Fruit fly (Drosophila melanogaster) whole organism, embryonic: ENCODE measurements around the gene CG7275.

Experiments
- Atf6 ChIP-seq: fragments of 200-800 bp; sonication (Bioruptor generic); IDR thresholded peaks from 2 replicates; pipeline ENCODE4 v1.3.6; 2022; ENCODE audit warnings: missing biosample characterization, missing genetic modification characterization
- B-H2 ChIP-seq: fragments of 200-800 bp; sonication (Bioruptor generic); optimal IDR thresholded peaks from 2 replicates; lab custom pipeline; 2018; ENCODE audit warnings: missing biosample characterization, mild to moderate bottlenecking, missing genetic modification characterization
- Bteb2 ChIP-seq: fragments of 200-800 bp; sonication (Bioruptor generic); optimal IDR thresholded peaks from 2 replicates; lab custom pipeline; 2016; ENCODE audit warnings: missing biosample characterization, missing genetic modification characterization
- CG1024 ChIP-seq: fragments of 200-800 bp; sonication (Bioruptor generic); IDR thresholded peaks from 2 replicates; pipeline ENCODE4 v1.3.6; 2022; ENCODE audit warnings: missing biosample characterization, missing genetic modification characterization
- CG10543 ChIP-seq: fragments of 200-800 bp; sonication (Bioruptor generic); optimal IDR thresholded peaks from 3 replicates; lab custom pipeline; 2017; ENCODE audit warnings: missing biosample characterization, mild to moderate bottlenecking, missing genetic modification characterization, moderate library complexity
- CG11247 ChIP-seq: fragments of 200-800 bp; sonication (Bioruptor generic); IDR thresholded peaks from 2 replicates; pipeline ENCODE4 v1.3.6; 2022; ENCODE audit warnings: missing biosample characterization, missing genetic modification characterization
- CG11398 ChIP-seq: fragments of 200-800 bp; sonication (Bioruptor generic); optimal IDR thresholded peaks from 2 replicates; lab custom pipeline; 2016; ENCODE audit warnings: missing biosample characterization, missing genetic modification characterization
- CG12299 ChIP-seq: fragments of 200-800 bp; sonication (Bioruptor generic); optimal IDR thresholded peaks from 2 replicates; lab custom pipeline; 2018; ENCODE audit warnings: missing biosample characterization, mild to moderate bottlenecking, missing genetic modification characterization
- CG1233 ChIP-seq: fragments of 200-800 bp; sonication (Bioruptor generic); optimal IDR thresholded peaks from 4 replicates; lab custom pipeline; 2018; ENCODE audit warnings: missing biosample characterization, mild to moderate bottlenecking, missing genetic modification characterization
- CG14965 ChIP-seq: fragments of 200-800 bp; sonication (Bioruptor generic); optimal IDR thresholded peaks from 2 replicates; lab custom pipeline; 2016; ENCODE audit warnings: missing biosample characterization, missing genetic modification characterization, borderline replicate concordance
- CG15514 ChIP-seq: fragments of 200-800 bp; sonication (Bioruptor generic); optimal IDR thresholded peaks from 3 replicates; lab custom pipeline; 2017; ENCODE audit warnings: missing biosample characterization, missing genetic modification characterization, mild to moderate bottlenecking, moderate library complexity, missing genetic modification reagents
- CG15696 ChIP-seq: fragments of 200-800 bp; sonication (Bioruptor generic); optimal IDR thresholded peaks from 2 replicates; lab custom pipeline; 2019; ENCODE audit warnings: missing biosample characterization, mild to moderate bottlenecking, missing genetic modification characterization, moderate library complexity
- CG17912 ChIP-seq: fragments of 200-800 bp; sonication (Bioruptor generic); optimal IDR thresholded peaks from 2 replicates; lab custom pipeline; 2018; ENCODE audit warnings: missing biosample characterization, mild to moderate bottlenecking, missing genetic modification characterization
- CG18262 ChIP-seq: fragments of 200-800 bp; optimal IDR thresholded peaks from 3 replicates; lab custom pipeline; 2019; ENCODE audit warnings: missing biosample characterization, mild to moderate bottlenecking, missing genetic modification characterization, moderate library complexity
- CG2120 ChIP-seq: fragments of 200-800 bp; sonication (Bioruptor generic); optimal IDR thresholded peaks from 3 replicates; lab custom pipeline; 2016; ENCODE audit warnings: missing biosample characterization, missing genetic modification characterization
- CG2678 ChIP-seq: fragments of 200-800 bp; sonication (Bioruptor generic); optimal IDR thresholded peaks from 3 replicates; lab custom pipeline; 2019; ENCODE audit warnings: missing biosample characterization, mild to moderate bottlenecking, missing genetic modification characterization, moderate library complexity
- CG31388 ChIP-seq: fragments of 200-800 bp; sonication (Bioruptor generic); optimal IDR thresholded peaks from 2 replicates; lab custom pipeline; 2016; ENCODE audit warnings: missing biosample characterization, missing genetic modification characterization
- CG31441 ChIP-seq: fragments of 200-800 bp; sonication (Bioruptor generic); IDR thresholded peaks from 2 replicates; pipeline ENCODE4 v1.3.6; 2022; ENCODE audit warnings: missing biosample characterization, missing genetic modification characterization
- CG4707 ChIP-seq: fragments of 200-800 bp; sonication (Bioruptor generic); optimal IDR thresholded peaks from 2 replicates; lab custom pipeline; 2018; ENCODE audit warnings: missing biosample characterization, mild to moderate bottlenecking, missing genetic modification characterization, moderate library complexity
- CG5953 ChIP-seq: fragments of 200-800 bp; sonication (Bioruptor generic); IDR thresholded peaks from 2 replicates; pipeline ENCODE4 v1.3.6; 2022; ENCODE audit warnings: missing biosample characterization, missing genetic modification characterization
- CG6791 ChIP-seq: fragments of 200-800 bp; sonication (Bioruptor generic); IDR thresholded peaks from 3 replicates; pipeline ENCODE4 v1.3.6; 2022; ENCODE audit warnings: missing biosample characterization, missing genetic modification characterization; ENCODE audit not compliant: partially characterized antibody
- CG9609 ChIP-seq: fragments of 200-800 bp; sonication (Bioruptor generic); optimal IDR thresholded peaks from 3 replicates; lab custom pipeline; 2016; ENCODE audit warnings: missing biosample characterization, missing genetic modification characterization
- CG9727 ChIP-seq: fragments of 200-800 bp; sonication (Bioruptor generic); optimal IDR thresholded peaks from 3 replicates; lab custom pipeline; 2017; ENCODE audit warnings: missing biosample characterization, mild to moderate bottlenecking, missing genetic modification characterization
- CG9817 ChIP-seq: fragments of 200-800 bp; sonication (Bioruptor generic); optimal IDR thresholded peaks from 2 replicates; lab custom pipeline; 2018; ENCODE audit warnings: missing biosample characterization, mild to moderate bottlenecking, missing genetic modification characterization, moderate library complexity
- Camta ChIP-seq: fragments of 200-800 bp; sonication (Bioruptor generic); optimal IDR thresholded peaks from 2 replicates; lab custom pipeline; 2016; ENCODE audit warnings: missing biosample characterization, missing genetic modification characterization
- Elba2 ChIP-seq: fragments of 200-800 bp; sonication (Bioruptor generic); optimal IDR thresholded peaks from 3 replicates; lab custom pipeline; 2016; ENCODE audit warnings: missing biosample characterization, missing genetic modification characterization
- Ets65A ChIP-seq: fragments of 200-800 bp; sonication (Bioruptor generic); peaks from one replicate; lab custom pipeline; 2016; ENCODE audit warnings: missing biosample characterization, missing genetic modification characterization
- Fer1 ChIP-seq: fragments of 200-800 bp; sonication (Bioruptor generic); optimal IDR thresholded peaks from 2 replicates; lab custom pipeline; 2017; ENCODE audit warnings: missing biosample characterization, mild to moderate bottlenecking, missing genetic modification characterization
- HHEX ChIP-seq: fragments of 200-800 bp; sonication (Bioruptor generic); optimal IDR thresholded peaks from 3 replicates; lab custom pipeline; 2017; ENCODE audit warnings: missing biosample characterization, mild to moderate bottlenecking, missing genetic modification characterization, missing genetic modification reagents
- Lhr ChIP-seq: fragments of 200-800 bp; sonication (Bioruptor generic); optimal IDR thresholded peaks from 3 replicates; lab custom pipeline; 2017; ENCODE audit warnings: mild to moderate bottlenecking, missing biosample characterization, missing genetic modification reagents, missing genetic modification characterization
- MESR4 ChIP-seq: fragments of 200-800 bp; sonication (Bioruptor generic); optimal IDR thresholded peaks from 2 replicates; lab custom pipeline; 2018; ENCODE audit warnings: missing biosample characterization, mild to moderate bottlenecking, missing genetic modification characterization, moderate library complexity
- NfI ChIP-seq: fragments of 200-800 bp; sonication (Bioruptor generic); optimal IDR thresholded peaks from 3 replicates; lab custom pipeline; 2018; ENCODE audit warnings: missing biosample characterization, mild to moderate bottlenecking, missing genetic modification characterization, moderate library complexity
- Sox100B ChIP-seq: fragments of 200-800 bp; sonication (Bioruptor generic); optimal IDR thresholded peaks from 3 replicates; lab custom pipeline; 2018; ENCODE audit warnings: missing biosample characterization, mild to moderate bottlenecking, missing genetic modification characterization
- ab ChIP-seq: fragments of 200-800 bp; sonication (Bioruptor generic); optimal IDR thresholded peaks from 2 replicates; lab custom pipeline; 2016; ENCODE audit warnings: missing biosample characterization, missing genetic modification characterization
- br ChIP-seq: fragments of >200 bp; optimal IDR thresholded peaks from 2 replicates; lab custom pipeline; 2017
- crc ChIP-seq: fragments of 200-800 bp; sonication (Bioruptor generic); optimal IDR thresholded peaks from 2 replicates; lab custom pipeline; 2016; ENCODE audit warnings: missing biosample characterization, missing genetic modification characterization
- crp ChIP-seq, 2 experiments: fragments of 200-800 bp; sonication (Bioruptor generic); optimal IDR thresholded peaks; 2 replicates in 1 of 2; 3 replicates in 1 of 2; lab custom pipeline; 2017; ENCODE audit warnings: missing biosample characterization in 2 of 2, missing genetic modification characterization in 2 of 2, mild to moderate bottlenecking in 1 of 2, moderate library complexity in 1 of 2
- cwo ChIP-seq: fragments of 200-800 bp; sonication (Bioruptor generic); optimal IDR thresholded peaks from 3 replicates; lab custom pipeline; 2017; ENCODE audit warnings: missing biosample characterization, missing genetic modification characterization, mild to moderate bottlenecking, moderate library complexity, missing genetic modification reagents
- emc ChIP-seq: fragments of 200-800 bp; sonication (Bioruptor generic); optimal IDR thresholded peaks from 2 replicates; lab custom pipeline; 2016; ENCODE audit warnings: missing biosample characterization, missing genetic modification characterization
- en ChIP-seq: fragments of 200-800 bp; sonication (Bioruptor generic); optimal IDR thresholded peaks from 2 replicates; lab custom pipeline; 2016; ENCODE audit warnings: missing biosample characterization, missing genetic modification characterization
- eve ChIP-seq, 2 experiments: fragments of >200 bp; optimal IDR thresholded peaks; 2 replicates each; lab custom pipeline; 2017; ENCODE audit warnings: missing biosample characterization in 2 of 2, missing genetic modification characterization in 2 of 2
- exex ChIP-seq: fragments of 200-800 bp; sonication (Bioruptor generic); optimal IDR thresholded peaks from 4 replicates; lab custom pipeline; 2018; ENCODE audit warnings: missing biosample characterization, mild to moderate bottlenecking, missing genetic modification characterization, moderate library complexity
- ftz-f1 ChIP-seq: fragments of 200-800 bp; sonication (Bioruptor generic); optimal IDR thresholded peaks from 2 replicates; lab custom pipeline; 2016; ENCODE audit warnings: missing biosample characterization, missing genetic modification characterization
- grn ChIP-seq: fragments of 200-800 bp; sonication (Bioruptor generic); optimal IDR thresholded peaks from 3 replicates; lab custom pipeline; 2017; ENCODE audit warnings: missing biosample characterization, missing genetic modification characterization
- her ChIP-seq: fragments of 200-800 bp; sonication (Bioruptor generic); optimal IDR thresholded peaks from 2 replicates; lab custom pipeline; 2016; ENCODE audit warnings: missing biosample characterization, missing genetic modification characterization
- mam ChIP-seq: fragments of 200-800 bp; sonication (Bioruptor generic); optimal IDR thresholded peaks from 3 replicates; lab custom pipeline; 2016; ENCODE audit warnings: missing biosample characterization, missing genetic modification characterization
- sqz ChIP-seq: fragments of 200-800 bp; sonication (Bioruptor generic); optimal IDR thresholded peaks from 3 replicates; lab custom pipeline; 2018; ENCODE audit warnings: missing biosample characterization, mild to moderate bottlenecking, missing genetic modification characterization
- stwl ChIP-seq: fragments of 200-800 bp; sonication (Bioruptor generic); optimal IDR thresholded peaks from 3 replicates; lab custom pipeline; 2018; ENCODE audit warnings: missing biosample characterization, mild to moderate bottlenecking, missing genetic modification characterization, moderate library complexity
- tna ChIP-seq: fragments of 200-800 bp; sonication (Bioruptor generic); IDR thresholded peaks from 2 replicates; pipeline ENCODE4 v1.3.6; 2022; ENCODE audit warnings: missing biosample characterization, missing genetic modification characterization; ENCODE audit not compliant: partially characterized antibody
- usp ChIP-seq: fragments of >200 bp; optimal IDR thresholded peaks from 2 replicates; lab custom pipeline; 2017; ENCODE audit warnings: missing biosample characterization, missing genetic modification characterization
- wek ChIP-seq: fragments of 200-800 bp; sonication (Bioruptor generic); optimal IDR thresholded peaks from 3 replicates; lab custom pipeline; 2018; ENCODE audit warnings: missing biosample characterization, mild to moderate bottlenecking, missing genetic modification characterization, moderate library complexity
- zen ChIP-seq: fragments of 200-800 bp; sonication (Bioruptor generic); optimal IDR thresholded peaks from 3 replicates; lab custom pipeline; 2018; ENCODE audit warnings: missing biosample characterization, mild to moderate bottlenecking, missing genetic modification characterization, moderate library complexity

CG7275 gene

dm6 chr3L:15501646-15501972 lies 2.9 kb downstream of the CG7275 start (continued):
- TF ChIP-seq NfI (no peak), CG2678 (tag; lab: Kevin White, UChicago) (peak; percentile 29), CG31441 (GFP tag; lab: Robert Waterston, UW) (no peak), CG15696 (no peak), CG4707 (GFP tag; lab: Kevin White, UChicago) (no peak), Fer1 (peak; percentile 18), CG11247 (GFP tag; lab: Robert Waterston, UW) (no peak), CG9817 (no peak), B-H2 (GFP tag; lab: Kevin White, UChicago) (peak; percentile 4), her (GFP tag; lab: Kevin White, UChicago) (no peak), Lhr (GFP tag; lab: Kevin White, UChicago) (no peak), Ets65A (no peak), CG31388 (no peak), Atf6 (GFP tag; lab: Robert Waterston, UW) (0 out of 2 replicates have a peak, but pooled peaks have one; percentile 17), CG9727 (no peak)

dm6 chr3L:15502256-15502655 lies 3.5 kb downstream of the CG7275 start:
- TF ChIP-seq grn (GFP tag; lab: Kevin White, UChicago), result peak; percentile 82
- TF ChIP-seq sqz (GFP tag; lab: Kevin White, UChicago), result peak; percentile 33
- no peak for TF ChIP-seq CG9609
- TF ChIP-seq CG10543, result no peak
- TF ChIP-seq Bteb2 (GFP tag; lab: Kevin White, UChicago), result no peak
- no peak for TF ChIP-seq Elba2 (GFP tag; lab: Kevin White, UChicago)
- TF ChIP-seq eve (GFP tag; optimal IDR thresholded peaks at IDR 0.05; lab: Kevin White, UChicago), result no peak
- no peak for TF ChIP-seq CG6791 (GFP tag; lab: Robert Waterston, UW)
- no peak for TF ChIP-seq CG17912 (GFP tag; lab: Kevin White, UChicago)
- no peak for TF ChIP-seq crc (GFP tag; lab: Kevin White, UChicago)
- TF ChIP-seq CG5953 (GFP tag; lab: Robert Waterston, UW), result no peak
- TF ChIP-seq CG1024 (GFP tag; lab: Robert Waterston, UW), result no peak
- TF ChIP-seq CG14965 (GFP tag; lab: Kevin White, UChicago), result no peak
- TF ChIP-seq CG11398, result no peak
- TF ChIP-seq Sox100B, result no peak
- TF ChIP-seq usp (GFP tag; lab: Kevin White, UChicago), result no peak
- no peak for TF ChIP-seq mam (GFP tag; lab: Kevin White, UChicago)
- no peak for TF ChIP-seq HHEX
- no peak for TF ChIP-seq Camta
- TF ChIP-seq zen (tag; lab: Kevin White, UChicago), result no peak
- TF ChIP-seq ftz-f1 (GFP tag; lab: Kevin White, UChicago), result peak; percentile 43
- TF ChIP-seq CG1233 (GFP tag; lab: Kevin White, UChicago), result no peak
- no peak for TF ChIP-seq br
- TF ChIP-seq CG12299 (tag; lab: Kevin White, UChicago), result no peak
- no peak for TF ChIP-seq stwl (tag; lab: Kevin White, UChicago)
- no peak for TF ChIP-seq crp (GFP tag; optimal IDR thresholded peaks at IDR 0.05; lab: Kevin White, UChicago)
- TF ChIP-seq CG15514 (GFP tag; lab: Kevin White, UChicago), result peak; percentile 87
- TF ChIP-seq en (GFP tag; lab: Kevin White, UChicago), result no peak
- no peak for TF ChIP-seq emc (GFP tag; lab: Kevin White, UChicago)
- TF ChIP-seq wek (GFP tag; lab: Kevin White, UChicago), result no peak
- no peak for TF ChIP-seq cwo (GFP tag; lab: Kevin White, UChicago)
- no peak for TF ChIP-seq MESR4 (GFP tag; lab: Kevin White, UChicago)
- no peak for TF ChIP-seq tna
- no peak for TF ChIP-seq CG2120 (GFP tag; lab: Kevin White, UChicago)
- no peak for TF ChIP-seq CG18262 (tag; lab: Kevin White, UChicago)
- TF ChIP-seq exex (tag; lab: Kevin White, UChicago), result peak; percentile 89
- TF ChIP-seq ab, result no peak
